Worm (Caenorhabditis elegans) whole organism, young adult: ENCODE data around the gene lin-40.

Experiments used
- C17E4.6 ChIP-seq: fragments of 200-800 bp; sonication (Bioruptor generic); IDR thresholded peaks from 2 replicates; pipeline ENCODE4 v1.3.6; 2022; ENCODE audit warnings: missing genetic modification reagents, missing genetic modification characterization, missing compliant biosample characterization
- F10E7.11 ChIP-seq: sonication (generic microtip); optimal IDR thresholded peaks from 2 replicates; lab custom pipeline; 2017; ENCODE audit warnings: mild to moderate bottlenecking, missing genetic modification characterization, moderate library complexity, missing compliant biosample characterization
- F37B4.10 ChIP-seq: fragments of 200-800 bp; sonication (Bioruptor generic); IDR thresholded peaks from 2 replicates; pipeline ENCODE4 v1.3.6; 2022; ENCODE audit warnings: missing genetic modification characterization, missing compliant biosample characterization
- F49E8.2 ChIP-seq: sonication (generic microtip); optimal IDR thresholded peaks from 3 replicates; lab custom pipeline; 2017; ENCODE audit warnings: missing genetic modification characterization, mild to moderate bottlenecking, missing compliant biosample characterization, antibody characterized with exemption, moderate library complexity; ENCODE audit not compliant: insufficient read depth
- K11D2.4 ChIP-seq: fragments of 200-800 bp; sonication (Bioruptor generic); IDR thresholded peaks from 2 replicates; pipeline ENCODE4 v1.3.6; 2022; ENCODE audit warnings: missing genetic modification reagents, missing genetic modification characterization, missing compliant biosample characterization
- T26A5.8 ChIP-seq: sonication (generic microtip); optimal IDR thresholded peaks from 2 replicates; lab custom pipeline; 2016; ENCODE audit warnings: missing genetic modification characterization, missing compliant biosample characterization
- Y53F4B.3 ChIP-seq: fragments of 200-800 bp; sonication (Bioruptor generic); IDR thresholded peaks from 2 replicates; pipeline ENCODE4 v1.3.6; 2022; ENCODE audit warnings: missing genetic modification reagents, missing genetic modification characterization, missing compliant biosample characterization
- Y95B8A.8 ChIP-seq: fragments of 200-800 bp; sonication (Bioruptor generic); IDR thresholded peaks from 2 replicates; pipeline ENCODE4 v1.3.6; 2022; ENCODE audit warnings: missing genetic modification reagents, missing genetic modification characterization, missing compliant biosample characterization
- akir-1 ChIP-seq: fragments of 200-800 bp; sonication (Bioruptor generic); optimal IDR thresholded peaks from 2 replicates; lab custom pipeline; 2018; ENCODE audit warnings: mild to moderate bottlenecking, missing genetic modification characterization, moderate library complexity, missing compliant biosample characterization
- atf-7 ChIP-seq: sonication (generic microtip); optimal IDR thresholded peaks from 2 replicates; lab custom pipeline; 2017; ENCODE audit warnings: mild to moderate bottlenecking, missing genetic modification characterization, missing compliant biosample characterization
- athp-1 ChIP-seq: sonication (generic microtip); optimal IDR thresholded peaks from 2 replicates; lab custom pipeline; 2017; ENCODE audit warnings: mild to moderate bottlenecking, missing genetic modification characterization, missing compliant biosample characterization
- attf-3 ChIP-seq: fragments of 200-800 bp; sonication (Bioruptor generic); conservative IDR thresholded peaks from 2 replicates; pipeline ENCODE4 v1.3.6; 2022; ENCODE audit warnings: missing genetic modification reagents, missing genetic modification characterization, missing compliant biosample characterization
- bed-1 ChIP-seq: fragments of 200-800 bp; sonication (Bioruptor generic); IDR thresholded peaks from 2 replicates; pipeline ENCODE4 v1.3.6; 2022; ENCODE audit warnings: missing genetic modification reagents, missing genetic modification characterization, missing compliant biosample characterization
- cebp-1 ChIP-seq, 2 experiments: fragments of 200-800 bp in 1 of 2; sonication (Bioruptor generic) in 1 of 2; sonication (generic microtip) in 1 of 2; IDR thresholded peaks in 1 of 2; optimal IDR thresholded peaks in 1 of 2; 2 replicates each; pipeline versions ENCODE4 v1.3.6 to Lab custom; 2017 to 2022; ENCODE audit warnings: missing compliant biosample characterization in 2 of 2, missing genetic modification characterization in 2 of 2, mild to moderate bottlenecking in 1 of 2, missing genetic modification reagents in 1 of 2, moderate library complexity in 1 of 2
- ceh-100 ChIP-seq: fragments of 200-800 bp; sonication (Bioruptor generic); IDR thresholded peaks from 2 replicates; pipeline ENCODE4 v1.3.6; 2022; ENCODE audit warnings: missing genetic modification reagents, missing genetic modification characterization, missing compliant biosample characterization
- ceh-27 ChIP-seq: fragments of 200-800 bp; sonication (Bioruptor generic); optimal IDR thresholded peaks from 2 replicates; lab custom pipeline; 2018; ENCODE audit warnings: mild to moderate bottlenecking, missing genetic modification characterization, moderate library complexity, missing compliant biosample characterization
- ceh-79 ChIP-seq: sonication (generic microtip); optimal IDR thresholded peaks from 2 replicates; lab custom pipeline; 2017; ENCODE audit warnings: mild to moderate bottlenecking, missing genetic modification characterization, missing compliant biosample characterization
- chd-7 ChIP-seq: sonication (generic microtip); optimal IDR thresholded peaks from 2 replicates; lab custom pipeline; 2016; ENCODE audit warnings: mild to moderate bottlenecking, missing genetic modification characterization, moderate library complexity, missing compliant biosample characterization
- efl-1 ChIP-seq: fragments of 150-350 bp; optimal IDR thresholded peaks from 2 replicates; lab custom pipeline; 2014; ENCODE audit warnings: missing biosample characterization, missing genetic modification reagents, missing genetic modification characterization
- ets-4 ChIP-seq: fragments of 200-800 bp; sonication (Bioruptor generic); optimal IDR thresholded peaks from 2 replicates; lab custom pipeline; 2018; ENCODE audit warnings: mild to moderate bottlenecking, missing genetic modification characterization, missing compliant biosample characterization
- hmg-1.2 ChIP-seq: fragments of 200-800 bp; sonication (Bioruptor generic); IDR thresholded peaks from 2 replicates; pipeline ENCODE4 v1.3.6; 2022; ENCODE audit warnings: missing genetic modification reagents, missing genetic modification characterization, missing compliant biosample characterization
- hmg-20 ChIP-seq: fragments of 200-800 bp; sonication (Bioruptor generic); IDR thresholded peaks from 2 replicates; pipeline ENCODE4 v1.3.6; 2022; ENCODE audit warnings: missing genetic modification reagents, missing genetic modification characterization, missing compliant biosample characterization
- lag-1 ChIP-seq: fragments of 200-800 bp; sonication (Bioruptor generic); IDR thresholded peaks from 2 replicates; pipeline ENCODE4 v1.3.6; 2022; ENCODE audit warnings: missing genetic modification reagents, missing genetic modification characterization, missing compliant biosample characterization
- let-526 ChIP-seq: fragments of 200-800 bp; sonication (Bioruptor generic); IDR thresholded peaks from 2 replicates; pipeline ENCODE4 v1.3.6; 2022; ENCODE audit warnings: missing genetic modification reagents, missing genetic modification characterization, missing compliant biosample characterization
- lin-35 ChIP-seq, 3 experiments: fragments of 150-350 bp in 2 of 3; sonication (generic microtip) in 1 of 3; optimal IDR thresholded peaks; 2 replicates each; lab custom pipeline; 2014 to 2018; ENCODE audit warnings: missing biosample characterization in 3 of 3, missing genetic modification characterization in 3 of 3, missing genetic modification reagents in 3 of 3
- lin-40 ChIP-seq: sonication (generic microtip); optimal IDR thresholded peaks from 2 replicates; lab custom pipeline; 2016; ENCODE audit warnings: missing genetic modification characterization, mild to moderate bottlenecking, missing compliant biosample characterization, missing genotype, missing genetic modification reagents
- lin-54 ChIP-seq: fragments of 200-800 bp; sonication (Bioruptor generic); optimal IDR thresholded peaks from 2 replicates; lab custom pipeline; 2018; ENCODE audit warnings: mild to moderate bottlenecking, missing genetic modification characterization, missing compliant biosample characterization
- lir-1 ChIP-seq: fragments of 200-800 bp; sonication (Bioruptor generic); conservative IDR thresholded peaks from 2 replicates; pipeline ENCODE4 v1.3.6; 2022; ENCODE audit warnings: missing genetic modification reagents, missing genetic modification characterization, missing compliant biosample characterization
- lsl-1 ChIP-seq: fragments of 200-800 bp; sonication (Bioruptor generic); optimal IDR thresholded peaks from 2 replicates; lab custom pipeline; 2018; ENCODE audit warnings: mild to moderate bottlenecking, missing genetic modification characterization, moderate library complexity, missing compliant biosample characterization
- madf-10 ChIP-seq: sonication (generic microtip); optimal IDR thresholded peaks from 2 replicates; lab custom pipeline; 2016; ENCODE audit warnings: mild to moderate bottlenecking, missing genetic modification characterization, missing compliant biosample characterization
- madf-6 ChIP-seq: fragments of 200-800 bp; sonication (Bioruptor generic); IDR thresholded peaks from 2 replicates; pipeline ENCODE4 v1.3.6; 2022; ENCODE audit warnings: missing genetic modification reagents, missing genetic modification characterization, missing compliant biosample characterization
- nfya-1 ChIP-seq: sonication (generic microtip); optimal IDR thresholded peaks from 2 replicates; lab custom pipeline; 2017; ENCODE audit warnings: antibody characterized with exemption, missing compliant biosample characterization, missing genetic modification characterization, borderline replicate concordance; ENCODE audit not compliant: insufficient read depth
- nfya-2 ChIP-seq: fragments of 200-800 bp; sonication (Bioruptor generic); IDR thresholded peaks from 2 replicates; pipeline ENCODE4 v1.3.6; 2022; ENCODE audit warnings: missing genetic modification reagents, missing genetic modification characterization, missing compliant biosample characterization
- nhr-90 ChIP-seq: sonication (generic microtip); optimal IDR thresholded peaks from 2 replicates; lab custom pipeline; 2016; ENCODE audit warnings: missing genotype, mild to moderate bottlenecking, missing genetic modification characterization, missing compliant biosample characterization
- pbrm-1 ChIP-seq: fragments of 200-800 bp; sonication (Bioruptor generic); IDR thresholded peaks from 2 replicates; pipeline ENCODE4 v1.3.6; 2022; ENCODE audit warnings: missing genetic modification reagents, missing genetic modification characterization, missing compliant biosample characterization
- pha-4 ChIP-seq: fragments of 150-350 bp; sonication (generic microtip); optimal IDR thresholded peaks from 2 replicates; lab custom pipeline; 2014; ENCODE audit warnings: missing biosample characterization, missing genetic modification reagents, missing genetic modification characterization
- rec-8 ChIP-seq, 2 experiments: sonication (generic microtip); optimal IDR thresholded peaks; 2 replicates each; lab custom pipeline; 2016; ENCODE audit warnings: mild to moderate bottlenecking in 2 of 2, missing genetic modification characterization in 2 of 2, missing genetic modification reagents in 2 of 2, missing genotype in 2 of 2, missing biosample characterization in 1 of 2, missing compliant biosample characterization in 1 of 2, moderate library complexity in 1 of 2
- rpc-1 ChIP-seq, 2 experiments: fragments of 150-350 bp in 1 of 2; sonication (generic microtip) in 1 of 2; optimal IDR thresholded peaks; 2 replicates each; lab custom pipeline; 2014 to 2018; ENCODE audit warnings: missing biosample characterization in 1 of 2, missing genetic modification characterization in 1 of 2, missing genetic modification reagents in 1 of 2, missing genotype in 1 of 2
- tbx-9 ChIP-seq: sonication (generic microtip); optimal IDR thresholded peaks from 2 replicates; lab custom pipeline; 2016; ENCODE audit warnings: borderline replicate concordance, missing genetic modification characterization, inconsistent platforms, missing compliant biosample characterization
- zfh-2 ChIP-seq: fragments of 200-800 bp; sonication (Bioruptor generic); conservative IDR thresholded peaks from 2 replicates; pipeline ENCODE4 v1.3.6; 2022; ENCODE audit warnings: missing genetic modification reagents, missing genetic modification characterization, missing compliant biosample characterization
- zim-3 ChIP-seq: sonication (generic microtip); optimal IDR thresholded peaks from 2 replicates; lab custom pipeline; 2017; ENCODE audit warnings: mild to moderate bottlenecking, missing genetic modification characterization, moderate library complexity, missing compliant biosample characterization

lin-40 gene

DNA sequence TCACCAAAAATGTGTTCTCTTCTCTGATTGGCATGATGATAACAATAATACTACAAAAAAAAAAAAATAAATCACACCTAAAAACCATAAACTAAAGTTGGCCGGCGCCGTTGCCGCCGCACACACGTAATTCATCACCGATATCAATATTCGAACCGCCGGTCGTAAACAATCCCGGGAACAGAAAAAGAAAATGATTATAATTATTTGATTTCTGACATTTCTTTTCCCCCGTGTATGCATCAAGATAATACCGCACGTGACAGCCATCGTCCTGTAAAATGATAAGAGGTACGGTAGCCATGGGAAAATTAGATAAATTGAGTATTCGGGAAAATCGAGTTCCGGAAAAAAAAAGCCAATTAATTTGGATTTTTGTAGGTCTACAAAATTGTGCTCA, 7.7 kb upstream of the lin-40 start (continued):
- TF ChIP-seq hmg-20 (GFP tag; lab: Robert Waterston, UW) (no peak), Y53F4B.3 (no peak), efl-1 (GFP tag; lab: Kevin White, UChicago) (no peak), zim-3 (tag; lab: Kevin White, UChicago) (no peak), C17E4.6 (GFP tag; lab: Robert Waterston, UW) (no peak), K11D2.4 (no peak), lsl-1 (GFP tag; lab: Kevin White, UChicago) (no peak), F49E8.2 (tag; lab: Kevin White, UChicago) (no peak), madf-10 (tag; lab: Kevin White, UChicago) (peak; percentile 47), F37B4.10 (no peak), ets-4 (peak; percentile 20), rpc-1 (optimal IDR thresholded peaks at IDR 0.05; lab: Kevin White, UChicago) (no peak), rpc-1 (tag; optimal IDR thresholded peaks at IDR 0.05; lab: Kevin White, UChicago) (no peak), nhr-90 (tag; lab: Kevin White, UChicago) (peak; percentile 44), rec-8 (tag; optimal IDR thresholded peaks at IDR 0.05; lab: Kevin White, UChicago) (no peak), cebp-1 (GFP tag; IDR thresholded peaks at IDR 0.05; lab: Robert Waterston, UW) (no peak), cebp-1 (tag; optimal IDR thresholded peaks at IDR 0.05; lab: Kevin White, UChicago) (peak; percentile 59), F10E7.11 (tag; lab: Kevin White, UChicago) (no peak), ceh-27 (no peak), pbrm-1 (no peak), ceh-79 (no peak), chd-7 (tag; lab: Kevin White, UChicago) (peak; percentile 3), atf-7 (tag; lab: Kevin White, UChicago) (peak; percentile 59), athp-1 (tag; lab: Kevin White, UChicago) (no peak), lin-54 (peak; percentile 5), akir-1 (GFP tag; lab: Kevin White, UChicago) (no peak)

DNA sequence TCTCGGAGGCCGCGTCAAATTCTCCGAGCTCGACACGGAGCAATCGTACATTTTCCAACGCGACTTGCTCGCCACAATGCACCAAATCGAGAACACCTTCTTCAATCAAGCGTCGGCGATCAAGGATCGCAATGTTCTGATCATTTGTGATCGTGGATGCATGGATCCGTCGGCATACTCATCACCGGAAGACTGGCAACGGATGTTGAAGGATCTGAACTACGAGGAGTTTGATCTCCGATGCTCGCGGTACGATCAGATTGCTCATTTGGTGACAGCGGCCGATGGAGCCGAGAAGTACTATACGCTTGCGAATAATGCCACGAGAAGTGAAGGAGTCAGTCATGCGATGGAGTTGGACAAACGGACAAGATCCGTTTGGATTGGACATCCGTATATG, 6.3 kb upstream of the lin-40 start:
- TF ChIP-seq akir-1 (GFP tag; lab: Kevin White, UChicago) (no peak), zfh-2 (GFP tag; lab: Robert Waterston, UW) (0 out of 2 replicates have a peak, but pooled peaks have one; percentile 26)

DNA sequence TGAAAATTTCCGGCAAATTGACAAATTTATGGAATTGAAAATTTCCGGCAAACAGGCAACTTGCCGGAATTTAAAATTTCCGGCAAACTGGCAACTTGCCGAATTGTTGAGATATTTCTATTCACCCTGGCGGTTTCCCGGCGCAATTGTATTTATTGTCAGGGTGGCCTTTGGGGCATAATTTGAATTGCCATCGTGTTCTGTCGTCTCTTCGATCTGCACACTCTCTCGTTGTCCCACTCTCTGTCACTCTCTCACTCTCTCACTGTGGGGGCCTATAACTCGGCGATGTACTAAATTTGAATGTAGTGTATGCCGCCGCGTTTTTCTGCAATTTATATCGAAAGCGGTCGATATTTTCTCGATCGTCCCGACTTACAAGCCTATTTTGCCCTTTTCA, 1.8 kb upstream of the lin-40 start:
- TF ChIP-seq lin-40 (no peak), lin-54 (no peak), lag-1 (GFP tag; lab: Robert Waterston, UW) (no peak), lin-35 (GFP tag; optimal IDR thresholded peaks at IDR 0.05; lab: Kevin White, UChicago) (no peak), pbrm-1 (0 out of 2 replicates have a peak, but pooled peaks have one; percentile 17), F10E7.11 (tag; lab: Kevin White, UChicago) (no peak), ceh-100 (GFP tag; lab: Robert Waterston, UW) (no peak), tbx-9 (tag; lab: Kevin White, UChicago) (no peak), atf-7 (tag; lab: Kevin White, UChicago) (no peak), Y95B8A.8 (GFP tag; lab: Robert Waterston, UW) (no peak), madf-6 (GFP tag; lab: Robert Waterston, UW) (peak; percentile 18; the same call in 1 of the 2 replicates), attf-3 (GFP tag; lab: Robert Waterston, UW) (no peak), bed-1 (GFP tag; lab: Robert Waterston, UW) (no peak), K11D2.4 (no peak), lir-1 (GFP tag; lab: Robert Waterston, UW) (no peak), T26A5.8 (tag; lab: Kevin White, UChicago) (no peak), let-526 (no peak), pha-4 (tag; lab: Kevin White, UChicago) (no peak), hmg-1.2 (GFP tag; lab: Robert Waterston, UW) (peak; percentile 79), nfya-2 (no peak), nfya-1 (tag; lab: Kevin White, UChicago) (no peak)
